Fruit fly (Drosophila melanogaster) whole organism, embryonic: Measurements from ENCODE around the gene CG43168.

Experiments used
- Adf1 ChIP-seq: fragments of 200-800 bp; sonication (Bioruptor generic); IDR thresholded peaks from 2 replicates; pipeline ENCODE4 v1.3.6; 2022; ENCODE audit warnings: missing biosample characterization, missing genetic modification characterization
- B-H2 ChIP-seq: fragments of 200-800 bp; sonication (Bioruptor generic); optimal IDR thresholded peaks from 2 replicates; lab custom pipeline; 2018; ENCODE audit warnings: missing biosample characterization, mild to moderate bottlenecking, missing genetic modification characterization
- CG10147 ChIP-seq: fragments of 200-800 bp; sonication (Bioruptor generic); optimal IDR thresholded peaks from 2 replicates; lab custom pipeline; 2019; ENCODE audit warnings: missing biosample characterization, mild to moderate bottlenecking, missing genetic modification characterization, moderate library complexity
- CG1024 ChIP-seq: fragments of 200-800 bp; sonication (Bioruptor generic); IDR thresholded peaks from 2 replicates; pipeline ENCODE4 v1.3.6; 2022; ENCODE audit warnings: missing biosample characterization, missing genetic modification characterization
- CG10267 ChIP-seq: fragments of 200-800 bp; sonication (Bioruptor generic); optimal IDR thresholded peaks from 2 replicates; lab custom pipeline; 2018; ENCODE audit warnings: missing biosample characterization, mild to moderate bottlenecking, missing genetic modification characterization, moderate library complexity
- CG13894 ChIP-seq: fragments of 200-800 bp; sonication (Bioruptor generic); optimal IDR thresholded peaks from 3 replicates; lab custom pipeline; 2018; ENCODE audit warnings: missing biosample characterization, mild to moderate bottlenecking, missing genetic modification characterization, moderate library complexity
- CG14667 ChIP-seq: fragments of 200-800 bp; sonication (Bioruptor generic); IDR thresholded peaks from 2 replicates; pipeline ENCODE4 v1.3.6; 2022; ENCODE audit warnings: missing biosample characterization, missing genetic modification characterization
- CG14860 ChIP-seq: fragments of 200-800 bp; sonication (Bioruptor generic); IDR thresholded peaks from 3 replicates; pipeline ENCODE4 v1.3.6; 2022; ENCODE audit warnings: missing biosample characterization, missing genetic modification characterization; ENCODE audit not compliant: partially characterized antibody
- CG15073 ChIP-seq: fragments of 200-800 bp; sonication (Bioruptor generic); optimal IDR thresholded peaks from 2 replicates; lab custom pipeline; 2016; ENCODE audit warnings: missing biosample characterization, missing genetic modification characterization
- CG15514 ChIP-seq: fragments of 200-800 bp; sonication (Bioruptor generic); optimal IDR thresholded peaks from 3 replicates; lab custom pipeline; 2017; ENCODE audit warnings: missing biosample characterization, missing genetic modification characterization, mild to moderate bottlenecking, moderate library complexity, missing genetic modification reagents
- CG15601 ChIP-seq: fragments of 200-800 bp; sonication (Bioruptor generic); optimal IDR thresholded peaks from 3 replicates; lab custom pipeline; 2019; ENCODE audit warnings: missing biosample characterization, mild to moderate bottlenecking, missing genetic modification characterization, moderate library complexity
- CG16813 ChIP-seq: fragments of 200-800 bp; sonication (Bioruptor generic); IDR thresholded peaks from 3 replicates; pipeline ENCODE4 v1.3.6; 2022; ENCODE audit warnings: missing biosample characterization, missing genetic modification characterization; ENCODE audit not compliant: partially characterized antibody
- CG1792 ChIP-seq: fragments of 200-800 bp; sonication (Bioruptor generic); optimal IDR thresholded peaks from 2 replicates; lab custom pipeline; 2016; ENCODE audit warnings: missing biosample characterization, missing genetic modification characterization
- CG32532 ChIP-seq: fragments of 200-800 bp; sonication (Bioruptor generic); IDR thresholded peaks from 2 replicates; pipeline ENCODE4 v1.3.6; 2022; ENCODE audit warnings: missing biosample characterization, missing genetic modification characterization
- CG33557 ChIP-seq: fragments of 200-800 bp; sonication (Bioruptor generic); optimal IDR thresholded peaks from 2 replicates; lab custom pipeline; 2019; ENCODE audit warnings: missing biosample characterization, mild to moderate bottlenecking, missing genetic modification characterization, moderate library complexity
- CG3407 ChIP-seq: fragments of 200-800 bp; sonication (Bioruptor generic); optimal IDR thresholded peaks from 2 replicates; lab custom pipeline; 2018; ENCODE audit warnings: missing biosample characterization, mild to moderate bottlenecking, missing genetic modification characterization
- CG42726 ChIP-seq: fragments of 200-800 bp; sonication (Bioruptor generic); IDR thresholded peaks from 2 replicates; pipeline ENCODE4 v1.3.6; 2022; ENCODE audit warnings: missing biosample characterization, missing genetic modification characterization; ENCODE audit not compliant: partially characterized antibody
- CG7372 ChIP-seq: fragments of 200-800 bp; sonication (Bioruptor generic); IDR thresholded peaks from 2 replicates; pipeline ENCODE4 v1.3.6; 2022; ENCODE audit warnings: missing biosample characterization, missing genetic modification characterization
- CG7556 ChIP-seq: fragments of 200-800 bp; sonication (Bioruptor generic); optimal IDR thresholded peaks from 2 replicates; lab custom pipeline; 2017; ENCODE audit warnings: missing biosample characterization, mild to moderate bottlenecking, missing genetic modification characterization
- CG7745 ChIP-seq: fragments of 200-800 bp; sonication (Bioruptor generic); optimal IDR thresholded peaks from 2 replicates; lab custom pipeline; 2018; ENCODE audit warnings: missing biosample characterization, mild to moderate bottlenecking, missing genetic modification characterization, moderate library complexity
- CTCF ChIP-seq: fragments of 200-800 bp; sonication (Bioruptor generic); optimal IDR thresholded peaks from 2 replicates; lab custom pipeline; 2017; ENCODE audit warnings: missing biosample characterization, mild to moderate bottlenecking, missing genetic modification characterization, moderate library complexity
- D19B ChIP-seq: fragments of 200-800 bp; sonication (Bioruptor generic); optimal IDR thresholded peaks from 2 replicates; lab custom pipeline; 2017; ENCODE audit warnings: missing biosample characterization, mild to moderate bottlenecking, missing genetic modification characterization
- ERR ChIP-seq: fragments of 200-800 bp; sonication (Bioruptor generic); optimal IDR thresholded peaks from 2 replicates; lab custom pipeline; 2016; ENCODE audit warnings: missing biosample characterization, missing genetic modification characterization
- Fer3 ChIP-seq: fragments of 200-800 bp; sonication (Bioruptor generic); optimal IDR thresholded peaks from 2 replicates; lab custom pipeline; 2018; ENCODE audit warnings: missing biosample characterization, mild to moderate bottlenecking, missing genetic modification characterization, moderate library complexity
- HLH4C ChIP-seq: fragments of 200-800 bp; sonication (Bioruptor generic); IDR thresholded peaks from 3 replicates; pipeline ENCODE4 v1.3.6; 2022; ENCODE audit warnings: missing biosample characterization, missing genetic modification characterization; ENCODE audit not compliant: partially characterized antibody
- Hr78 ChIP-seq, 2 experiments: fragments of 200-800 bp in 1 of 2; fragments of >200 bp in 1 of 2; sonication (Bioruptor generic) in 1 of 2; optimal IDR thresholded peaks; 2 replicates each; lab custom pipeline; 2017 to 2019; ENCODE audit warnings: missing biosample characterization in 2 of 2, missing genetic modification characterization in 2 of 2, mild to moderate bottlenecking in 1 of 2, moderate library complexity in 1 of 2
- Lhr ChIP-seq: fragments of 200-800 bp; sonication (Bioruptor generic); optimal IDR thresholded peaks from 3 replicates; lab custom pipeline; 2017; ENCODE audit warnings: mild to moderate bottlenecking, missing biosample characterization, missing genetic modification reagents, missing genetic modification characterization
- NK7.1 ChIP-seq: fragments of 200-800 bp; sonication (Bioruptor generic); optimal IDR thresholded peaks from 3 replicates; lab custom pipeline; 2016; ENCODE audit warnings: missing biosample characterization, missing genetic modification characterization
- Rfx ChIP-seq: fragments of 200-800 bp; sonication (Bioruptor generic); IDR thresholded peaks from 2 replicates; pipeline ENCODE4 v1.3.6; 2022; ENCODE audit warnings: missing biosample characterization, missing genetic modification characterization
- Sox102F ChIP-seq: fragments of 200-800 bp; sonication (Bioruptor generic); optimal IDR thresholded peaks from 2 replicates; lab custom pipeline; 2018; ENCODE audit warnings: missing biosample characterization, mild to moderate bottlenecking, missing genetic modification characterization, moderate library complexity
- Tbp ChIP-seq: fragments of >200 bp; optimal IDR thresholded peaks from 2 replicates; lab custom pipeline; 2018; ENCODE audit warnings: missing biosample characterization, missing genetic modification characterization
- aop ChIP-seq: fragments of 200-800 bp; sonication (Bioruptor generic); IDR thresholded peaks from 2 replicates; pipeline ENCODE4 v1.3.6; 2022; ENCODE audit warnings: missing biosample characterization, missing genetic modification characterization
- chm ChIP-seq: fragments of 200-800 bp; sonication (Bioruptor generic); IDR thresholded peaks from 2 replicates; pipeline ENCODE4 v1.3.6; 2022; ENCODE audit warnings: missing biosample characterization, missing genetic modification characterization
- crol ChIP-seq: fragments of 200-800 bp; sonication (Bioruptor generic); IDR thresholded peaks from 2 replicates; pipeline ENCODE4 v1.3.6; 2022; ENCODE audit warnings: missing biosample characterization, missing genetic modification characterization
- dm ChIP-seq: fragments of 200-800 bp; sonication (Bioruptor generic); optimal IDR thresholded peaks from 3 replicates; lab custom pipeline; 2016; ENCODE audit warnings: missing biosample characterization, missing genetic modification characterization
- dmrt99B ChIP-seq: fragments of 200-800 bp; sonication (Bioruptor generic); optimal IDR thresholded peaks from 2 replicates; lab custom pipeline; 2018; ENCODE audit warnings: missing biosample characterization, mild to moderate bottlenecking, missing genetic modification characterization, moderate library complexity
- exex ChIP-seq: fragments of 200-800 bp; sonication (Bioruptor generic); optimal IDR thresholded peaks from 4 replicates; lab custom pipeline; 2018; ENCODE audit warnings: missing biosample characterization, mild to moderate bottlenecking, missing genetic modification characterization, moderate library complexity
- fd3F ChIP-seq: fragments of 200-800 bp; sonication (Bioruptor generic); optimal IDR thresholded peaks from 2 replicates; lab custom pipeline; 2018; ENCODE audit warnings: missing biosample characterization, mild to moderate bottlenecking, missing genetic modification characterization, moderate library complexity
- fd96Cb ChIP-seq: fragments of 200-800 bp; sonication (Bioruptor generic); optimal IDR thresholded peaks from 2 replicates; lab custom pipeline; 2018; ENCODE audit warnings: missing biosample characterization, mild to moderate bottlenecking, missing genetic modification characterization, moderate library complexity
- ind ChIP-seq: fragments of 200-800 bp; sonication (Bioruptor generic); optimal IDR thresholded peaks from 3 replicates; lab custom pipeline; 2016; ENCODE audit warnings: missing biosample characterization, missing genetic modification characterization
- knrl ChIP-seq: fragments of 200-800 bp; sonication (Bioruptor generic); IDR thresholded peaks from 3 replicates; pipeline ENCODE4 v1.3.6; 2022; ENCODE audit warnings: missing biosample characterization, missing genetic modification characterization; ENCODE audit not compliant: partially characterized antibody
- org-1 ChIP-seq: fragments of 200-800 bp; sonication (Bioruptor generic); optimal IDR thresholded peaks from 2 replicates; lab custom pipeline; 2017; ENCODE audit warnings: missing biosample characterization, missing genetic modification characterization
- sens-2 ChIP-seq: fragments of 200-800 bp; sonication (Bioruptor generic); IDR thresholded peaks from 2 replicates; pipeline ENCODE4 v1.3.6; 2022; ENCODE audit warnings: missing biosample characterization, missing genetic modification characterization
- sim ChIP-seq: fragments of 200-800 bp; sonication (Bioruptor generic); IDR thresholded peaks from 2 replicates; pipeline ENCODE4 v1.3.6; 2022; ENCODE audit warnings: missing biosample characterization, missing genetic modification characterization
- sob ChIP-seq: fragments of 200-800 bp; sonication (Bioruptor generic); IDR thresholded peaks from 2 replicates; pipeline ENCODE4 v1.3.6; 2022; ENCODE audit warnings: missing biosample characterization, missing genetic modification characterization
- sr ChIP-seq: fragments of 200-800 bp; sonication (Bioruptor generic); IDR thresholded peaks from 3 replicates; pipeline ENCODE4 v1.3.6; 2022; ENCODE audit warnings: missing biosample characterization, missing genetic modification characterization
- tll ChIP-seq, 2 experiments: fragments of 200-800 bp in 1 of 2; fragments of >200 bp in 1 of 2; sonication (Bioruptor generic) in 1 of 2; optimal IDR thresholded peaks; 2 replicates each; lab custom pipeline; 2017 to 2019; ENCODE audit warnings: missing biosample characterization in 2 of 2, missing genetic modification characterization in 2 of 2, mild to moderate bottlenecking in 1 of 2, moderate library complexity in 1 of 2
- unpg ChIP-seq: fragments of 200-800 bp; sonication (Bioruptor generic); optimal IDR thresholded peaks from 3 replicates; lab custom pipeline; 2018; ENCODE audit warnings: missing biosample characterization, mild to moderate bottlenecking, missing genetic modification characterization, moderate library complexity

The CG43168 gene

DNA sequence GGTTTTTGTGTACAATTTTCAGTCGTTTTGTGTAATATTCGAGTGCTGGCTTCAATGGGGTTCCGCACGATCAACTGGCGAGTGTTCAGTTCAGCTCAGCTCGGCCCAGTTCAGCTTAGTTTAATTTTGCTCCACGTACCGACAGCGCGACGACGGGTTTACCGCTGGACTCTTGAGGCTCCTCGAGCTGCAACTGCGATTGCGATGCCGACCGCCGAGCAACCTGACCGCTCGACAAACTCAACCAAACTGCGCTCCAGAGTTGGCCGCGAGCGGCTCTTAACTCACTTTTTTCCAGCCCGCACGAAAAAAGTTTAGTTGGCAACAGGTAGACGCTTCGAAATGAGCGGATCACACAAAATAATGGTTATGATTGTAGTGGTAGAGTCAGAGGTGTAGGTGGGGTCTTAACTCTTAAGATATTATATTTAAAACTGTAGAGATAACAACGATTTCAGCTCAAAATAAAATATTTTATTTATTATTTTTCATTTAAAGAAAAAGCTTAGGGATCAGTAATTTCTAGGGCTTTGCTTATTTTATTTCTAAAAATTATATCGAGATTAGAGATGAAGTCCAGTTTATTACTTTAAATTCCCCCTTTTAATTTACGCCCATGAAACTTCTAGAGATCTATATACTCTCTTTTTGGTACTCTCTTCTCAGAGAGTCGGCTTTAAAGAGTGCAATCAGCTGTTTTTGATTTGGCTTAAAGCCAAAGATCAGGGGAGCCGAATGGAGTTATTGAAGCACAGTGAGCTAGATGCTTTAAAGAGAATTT lies 19.0 kb upstream of the CG43168 start, which contains the start of gene Best2 (continued):
- TF ChIP-seq CG32532 (GFP tag; lab: Robert Waterston, UW) (peak; percentile 94), tll (GFP tag; optimal IDR thresholded peaks at IDR 0.05; lab: Kevin White, UChicago) (peak in 1 of 2 experiments; percentile 28), D19B (GFP tag; lab: Kevin White, UChicago) (peak; percentile 64), sr (GFP tag; lab: Robert Waterston, UW) (no peak), fd3F (peak; percentile 82), crol (GFP tag; lab: Robert Waterston, UW) (no peak), CTCF (GFP tag; lab: Kevin White, UChicago) (no peak), CG14860 (no peak), sob (peak; percentile 93), Tbp (GFP tag; lab: Kevin White, UChicago) (no peak), sim (peak; percentile 86), dmrt99B (tag; lab: Kevin White, UChicago) (peak; percentile 96), CG15601 (tag; lab: Kevin White, UChicago) (peak; percentile 83), NK7.1 (GFP tag; lab: Kevin White, UChicago) (peak; percentile 62), aop (GFP tag; lab: Robert Waterston, UW) (no peak), knrl (0 out of 3 replicates have a peak, but pooled peaks have one; percentile 30), CG10267 (tag; lab: Kevin White, UChicago) (peak; percentile 84), CG7745 (tag; lab: Kevin White, UChicago) (no peak), unpg (GFP tag; lab: Kevin White, UChicago) (peak; percentile 81), chm (GFP tag; lab: Robert Waterston, UW) (peak; percentile 67), org-1 (GFP tag; lab: Kevin White, UChicago) (peak; percentile 75), ind (GFP tag; lab: Kevin White, UChicago) (peak; percentile 85), CG10147 (GFP tag; lab: Kevin White, UChicago) (peak; percentile 74), sens-2 (GFP tag; lab: Robert Waterston, UW) (peak; percentile 36; the same call in 1 of the 2 replicates), CG15514 (GFP tag; lab: Kevin White, UChicago) (peak; percentile 44), CG16813 (GFP tag; lab: Robert Waterston, UW) (no peak), CG1024 (GFP tag; lab: Robert Waterston, UW) (peak; percentile 66), Lhr (GFP tag; lab: Kevin White, UChicago) (peak; percentile 23), Rfx (GFP tag; lab: Robert Waterston, UW) (peak; percentile 95), HLH4C (GFP tag; lab: Robert Waterston, UW) (no peak), CG3407 (GFP tag; lab: Kevin White, UChicago) (peak; percentile 64), B-H2 (GFP tag; lab: Kevin White, UChicago) (peak; percentile 76), CG13894 (tag; lab: Kevin White, UChicago) (peak; percentile 72), Fer3 (peak; percentile 83), ERR (GFP tag; lab: Kevin White, UChicago) (peak; percentile 58), Sox102F (GFP tag; lab: Kevin White, UChicago) (peak; percentile 81), CG7556 (GFP tag; lab: Kevin White, UChicago) (peak; percentile 92), CG15073 (GFP tag; lab: Kevin White, UChicago) (peak; percentile 36), Adf1 (peak; percentile 67), CG7372 (GFP tag; lab: Robert Waterston, UW) (peak; percentile 93), CG14667 (GFP tag; lab: Robert Waterston, UW) (peak; percentile 86), CG33557 (GFP tag; lab: Kevin White, UChicago) (peak; percentile 82), exex (tag; lab: Kevin White, UChicago) (peak; percentile 43), CG42726 (GFP tag; lab: Robert Waterston, UW) (0 out of 2 replicates have a peak, but pooled peaks have one; percentile 16), CG1792 (GFP tag; lab: Kevin White, UChicago) (peak; percentile 61), fd96Cb (tag; lab: Kevin White, UChicago) (peak; percentile 84), Hr78 (GFP tag; optimal IDR thresholded peaks at IDR 0.05; lab: Kevin White, UChicago) (peak in 1 of 2 experiments; percentile 91), dm (GFP tag; lab: Kevin White, UChicago) (peak; percentile 36)
